Worm (Caenorhabditis elegans): ENCODE measurements around the gene clec-129.

DNA sequence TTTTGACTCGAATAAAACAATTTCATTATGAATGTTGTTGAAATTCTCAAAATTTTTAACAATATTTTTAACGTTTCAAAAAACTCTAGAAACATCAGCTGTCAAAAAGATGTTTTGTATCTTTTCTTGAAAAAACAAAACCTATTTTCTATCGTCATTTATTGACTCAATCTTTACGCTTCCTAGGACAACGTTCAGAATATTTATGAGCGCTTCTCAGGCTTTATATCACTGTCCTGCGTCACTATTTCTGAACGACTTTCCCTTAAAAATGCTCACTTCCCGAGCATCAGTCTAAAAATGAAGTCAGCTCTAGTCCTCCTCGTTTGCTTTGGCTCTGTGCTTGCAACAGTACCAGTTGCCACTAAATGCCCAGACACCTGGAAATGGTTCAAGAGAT, 6.8 kb downstream of the clec-129 start, which contains the start of gene clec-133:
- TF ChIP-seq mab-5 (tag; optimal IDR thresholded peaks at IDR 0.05) (no peak), elt-3 (tag; optimal IDR thresholded peaks at IDR 0.05) (no peak)

Measured in whole organism, mixed stage, embryonic.